Fruit fly (Drosophila melanogaster) whole organism, wandering third instar larva: Measurements from ENCODE around the gene bnb.

Source experiments
- Abd-B ChIP-seq: fragments of >200 bp; optimal IDR thresholded peaks from 2 replicates; lab custom pipeline; 2017; ENCODE audit warnings: missing biosample characterization, missing genetic modification characterization
- CG32264 ChIP-seq: fragments of 200-800 bp; sonication (Bioruptor generic); optimal IDR thresholded peaks from 2 replicates; lab custom pipeline; 2016; ENCODE audit warnings: missing biosample characterization, missing genetic modification characterization
- CG9705 ChIP-seq: fragments of 200-800 bp; sonication (Bioruptor generic); optimal IDR thresholded peaks from 2 replicates; lab custom pipeline; 2018; ENCODE audit warnings: missing biosample characterization, mild to moderate bottlenecking, missing genetic modification characterization
- CrebA ChIP-seq: fragments of 200-800 bp; sonication (Bioruptor generic); optimal IDR thresholded peaks from 2 replicates; lab custom pipeline; 2016; ENCODE audit warnings: missing biosample characterization, mild to moderate bottlenecking, missing genetic modification characterization, borderline replicate concordance
- Dfd ChIP-seq: fragments of >200 bp; optimal IDR thresholded peaks from 2 replicates; lab custom pipeline; 2017; ENCODE audit warnings: missing biosample characterization, missing genetic modification characterization
- Dif ChIP-seq: fragments of 200-275, 200-300 bp; sonication (Bioruptor generic); optimal IDR thresholded peaks from 2 replicates; lab custom pipeline; 2018; ENCODE audit warnings: missing biosample characterization, missing genetic modification characterization; ENCODE audit not compliant: partially characterized antibody
- HLH106 ChIP-seq: fragments of 200-800 bp; optimal IDR thresholded peaks from 3 replicates; lab custom pipeline; 2019; ENCODE audit warnings: missing biosample characterization, mild to moderate bottlenecking, missing genetic modification characterization, moderate library complexity
- Hnf4 ChIP-seq: fragments of 200-800 bp; sonication (Bioruptor generic); optimal IDR thresholded peaks from 2 replicates; lab custom pipeline; 2016; ENCODE audit warnings: missing biosample characterization, mild to moderate bottlenecking, missing genetic modification characterization
- Hr78 ChIP-seq: fragments of >200 bp; optimal IDR thresholded peaks from 2 replicates; lab custom pipeline; 2017; ENCODE audit warnings: missing biosample characterization, missing genetic modification characterization
- Hr83 ChIP-seq: fragments of 200-300 bp; sonication (Bioruptor generic); optimal IDR thresholded peaks from 2 replicates; lab custom pipeline; 2016; ENCODE audit warnings: missing biosample characterization, mild to moderate bottlenecking, missing genetic modification characterization, moderate library complexity; ENCODE audit not compliant: poor library complexity, severe bottlenecking
- Jra ChIP-seq: sonication (Bioruptor generic); optimal IDR thresholded peaks from 2 replicates; lab custom pipeline; 2016; ENCODE audit warnings: missing biosample characterization, missing genetic modification characterization
- Mio ChIP-seq: sonication (Bioruptor generic); optimal IDR thresholded peaks from 2 replicates; lab custom pipeline; 2016; ENCODE audit warnings: missing biosample characterization, missing genetic modification characterization
- Myc ChIP-seq: fragments of >200 bp; optimal IDR thresholded peaks from 2 replicates; lab custom pipeline; 2017
- N ChIP-seq: fragments of >200 bp; optimal IDR thresholded peaks from 2 replicates; lab custom pipeline; 2018; ENCODE audit warnings: missing biosample characterization, missing external identifiers, missing genetic modification characterization
- OdsH ChIP-seq: fragments of 200-800 bp; sonication (Bioruptor generic); optimal IDR thresholded peaks from 2 replicates; lab custom pipeline; 2016; ENCODE audit warnings: missing biosample characterization, mild to moderate bottlenecking, missing genetic modification characterization
- Rel ChIP-seq, 2 experiments: fragments of 200-800 bp; sonication (Bioruptor generic) in 1 of 2; optimal IDR thresholded peaks; 2 replicates in 1 of 2; 3 replicates in 1 of 2; lab custom pipeline; 2016 to 2019; ENCODE audit warnings: mild to moderate bottlenecking in 2 of 2, missing biosample characterization in 2 of 2, missing genetic modification characterization in 2 of 2, moderate library complexity in 1 of 2
- Sp1 ChIP-seq: fragments of 200-800 bp; sonication (Bioruptor generic); optimal IDR thresholded peaks from 3 replicates; lab custom pipeline; 2019; ENCODE audit warnings: missing biosample characterization, mild to moderate bottlenecking, missing genetic modification characterization, moderate library complexity
- Vsx2 ChIP-seq: fragments of 200-300, 225-300 bp; sonication (Bioruptor generic); optimal IDR thresholded peaks from 2 replicates; lab custom pipeline; 2018; ENCODE audit warnings: missing biosample characterization, missing genetic modification characterization; ENCODE audit not compliant: partially characterized antibody
- br ChIP-seq: fragments of 200-800 bp; sonication (Bioruptor generic); optimal IDR thresholded peaks from 2 replicates; lab custom pipeline; 2016; ENCODE audit warnings: missing biosample characterization, missing genetic modification characterization
- brk ChIP-seq: fragments of 200-800 bp; sonication (Bioruptor generic); optimal IDR thresholded peaks from 2 replicates; lab custom pipeline; 2016; ENCODE audit warnings: missing biosample characterization, mild to moderate bottlenecking, missing genetic modification characterization
- dl ChIP-seq, 2 experiments: fragments of 175-275, 200-275 bp in 1 of 2; fragments of 200-275 bp in 1 of 2; sonication (Bioruptor generic); optimal IDR thresholded peaks; lab custom pipeline; 2018; ENCODE audit warnings: mild to moderate bottlenecking in 2 of 2, missing biosample characterization in 2 of 2, missing genetic modification characterization in 2 of 2, moderate library complexity in 2 of 2; ENCODE audit not compliant: partially characterized antibody in 2 of 2, insufficient read depth in 1 of 2
- dmrt93B ChIP-seq: fragments of 200-800 bp; sonication (Bioruptor generic); optimal IDR thresholded peaks from 2 replicates; lab custom pipeline; 2018; ENCODE audit warnings: missing biosample characterization, mild to moderate bottlenecking, missing genetic modification characterization
- dsf ChIP-seq: sonication (Bioruptor generic); optimal IDR thresholded peaks from 2 replicates; lab custom pipeline; 2016; ENCODE audit warnings: missing biosample characterization, missing genetic modification characterization, borderline replicate concordance
- foxo ChIP-seq, 2 experiments: fragments of 200-800 bp; sonication (Bioruptor generic); optimal IDR thresholded peaks; 2 replicates in 1 of 2; 3 replicates in 1 of 2; lab custom pipeline; 2016 to 2017; ENCODE audit warnings: missing biosample characterization in 2 of 2, missing genetic modification characterization in 2 of 2
- fru ChIP-seq: fragments of 200-800 bp; sonication (Bioruptor generic); optimal IDR thresholded peaks from 3 replicates; lab custom pipeline; 2016; ENCODE audit warnings: missing biosample characterization, mild to moderate bottlenecking, missing genetic modification characterization
- h ChIP-seq: fragments of 200-800 bp; sonication (Bioruptor generic); optimal IDR thresholded peaks from 3 replicates; lab custom pipeline; 2016; ENCODE audit warnings: missing biosample characterization, mild to moderate bottlenecking, missing genetic modification characterization
- jim ChIP-seq: fragments of 175-275, 200-325 bp; sonication (Bioruptor generic); optimal IDR thresholded peaks from 2 replicates; lab custom pipeline; 2016; ENCODE audit warnings: missing biosample characterization, mild to moderate bottlenecking, missing genetic modification characterization
- lola ChIP-seq: fragments of >200 bp; optimal IDR thresholded peaks from 2 replicates; lab custom pipeline; 2017; ENCODE audit warnings: missing biosample characterization, missing genetic modification characterization
- pan ChIP-seq: fragments of >200 bp; optimal IDR thresholded peaks from 2 replicates; lab custom pipeline; 2017
- psq ChIP-seq: fragments of 200-800 bp; sonication (Bioruptor generic); optimal IDR thresholded peaks from 3 replicates; lab custom pipeline; 2017; ENCODE audit warnings: missing biosample characterization, mild to moderate bottlenecking, missing genetic modification characterization, moderate library complexity
- rgr ChIP-seq: fragments of 200-800 bp; sonication (Bioruptor generic); optimal IDR thresholded peaks from 3 replicates; lab custom pipeline; 2016; ENCODE audit warnings: missing biosample characterization, mild to moderate bottlenecking, missing genetic modification characterization
- sage ChIP-seq: fragments of 200-800 bp; sonication (Bioruptor generic); optimal IDR thresholded peaks from 2 replicates; lab custom pipeline; 2016; ENCODE audit warnings: missing biosample characterization, mild to moderate bottlenecking, missing genetic modification characterization
- sv ChIP-seq: fragments of 200-800 bp; sonication (Bioruptor generic); optimal IDR thresholded peaks from 3 replicates; lab custom pipeline; 2016; ENCODE audit warnings: missing biosample characterization, missing genetic modification characterization
- tai ChIP-seq: sonication (Bioruptor generic); optimal IDR thresholded peaks from 2 replicates; lab custom pipeline; 2016; ENCODE audit warnings: missing biosample characterization, missing genetic modification characterization
- usp ChIP-seq: fragments of >200 bp; optimal IDR thresholded peaks from 2 replicates; lab custom pipeline; 2017; ENCODE audit warnings: missing biosample characterization, missing genetic modification characterization
- woc ChIP-seq: sonication (Bioruptor generic); optimal IDR thresholded peaks from 2 replicates; lab custom pipeline; 2016; ENCODE audit warnings: missing biosample characterization, mild to moderate bottlenecking, missing genetic modification characterization

Gene bnb

DNA sequence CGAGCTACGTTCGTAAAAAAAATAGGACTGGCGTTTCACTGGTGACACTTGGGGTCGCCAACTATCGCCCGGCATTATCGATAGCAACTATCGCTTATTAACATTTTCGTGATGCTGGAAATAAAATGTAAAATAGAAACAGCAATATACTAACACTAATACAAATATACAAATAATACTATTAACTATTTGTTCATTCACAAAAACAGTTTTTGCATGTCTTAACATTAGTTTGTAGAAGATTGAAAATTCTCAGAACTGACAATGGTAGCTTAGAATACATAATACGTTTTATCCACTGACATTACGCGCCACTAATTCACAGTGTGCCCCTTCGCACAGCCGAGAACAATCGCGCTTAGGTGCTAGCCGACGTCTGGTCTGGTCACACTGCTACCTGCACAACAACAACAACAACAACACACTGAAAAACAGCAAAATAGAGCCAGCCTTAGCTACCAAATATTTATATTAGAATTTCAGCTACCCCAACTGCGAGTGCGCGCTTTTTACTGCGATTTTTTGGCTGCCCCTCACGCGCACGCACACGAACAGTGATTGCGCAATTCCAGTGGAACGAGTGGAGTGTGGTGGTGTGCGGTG, 9.2 kb downstream of the bnb start, which contains the start of the genes CG6961 and S6KL:
Gene CG6961, minus strand, starts transcription at position 68 of the 603 bp plus-strand sequence.
Gene S6KL, plus strand, starts transcription at position 322 of the 603 bp plus-strand sequence.
- TF ChIP-seq Hr78 (GFP tag; lab: Kevin White, UChicago) (peak; percentile 67), Abd-B (peak; percentile 39), tai (GFP tag; lab: Kevin White, UChicago) (no peak), dmrt93B (GFP tag; lab: Kevin White, UChicago) (no peak), fru (GFP tag; lab: Kevin White, UChicago) (no peak), brk (GFP tag; lab: Kevin White, UChicago) (no peak), Rel (GFP tag; optimal IDR thresholded peaks at IDR 0.05; lab: Kevin White, UChicago) (no peak), Rel (tag; optimal IDR thresholded peaks at IDR 0.05; lab: Kevin White, UChicago) (peak; percentile 14), sage (GFP tag; lab: Kevin White, UChicago) (no peak), N (GFP tag; lab: Kevin White, UChicago) (peak; percentile 95), foxo (GFP tag; optimal IDR thresholded peaks at IDR 0.05; lab: Kevin White, UChicago) (no peak), Mio (GFP tag; lab: Kevin White, UChicago) (no peak), jim (GFP tag; lab: Kevin White, UChicago) (no peak), h (GFP tag; lab: Kevin White, UChicago) (peak; percentile 10), Vsx2 (GFP tag; lab: Kevin White, UChicago) (no peak), woc (GFP tag; lab: Kevin White, UChicago) (peak; percentile 10), CG9705 (GFP tag; lab: Kevin White, UChicago) (no peak), CG32264 (GFP tag; lab: Kevin White, UChicago) (no peak), HLH106 (tag; lab: Kevin White, UChicago) (peak; percentile 7), pan (no peak), dl (GFP tag; optimal IDR thresholded peaks at IDR 0.05; lab: Kevin White, UChicago; ENCODE audit: insufficient read depth in 1 of 2, partially characterized antibody in 2 of 2) (no peak)

DNA sequence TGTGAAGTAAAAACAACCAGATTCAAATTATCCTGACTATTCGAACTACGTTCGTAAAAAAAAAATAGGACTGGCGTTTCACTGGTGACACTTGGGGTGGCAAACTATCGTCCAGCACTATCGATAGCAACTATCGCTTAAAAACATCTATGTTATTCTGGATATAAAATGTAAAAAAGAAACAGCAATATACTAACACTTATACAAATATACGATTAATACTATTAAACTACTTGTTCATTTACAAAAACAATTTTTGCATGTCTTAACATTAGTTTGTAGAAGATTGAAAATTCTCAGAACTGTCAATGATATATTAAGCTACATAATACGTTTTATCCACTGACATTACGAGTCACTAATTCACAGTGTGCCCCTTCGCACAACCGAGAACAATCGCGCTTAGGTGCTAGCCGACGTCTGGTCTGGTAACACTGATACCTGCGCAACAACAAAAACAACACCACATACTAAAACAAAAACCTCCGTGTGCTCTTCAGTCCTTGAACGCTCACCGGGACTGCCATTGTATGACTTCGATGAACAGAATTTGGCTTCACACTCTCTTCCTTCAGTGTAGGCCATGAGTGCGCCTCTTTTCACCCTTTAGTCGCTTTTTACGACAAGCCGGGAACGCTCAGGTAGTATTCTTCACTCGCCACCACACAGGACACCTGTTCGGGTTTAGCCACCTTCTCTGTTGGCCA, 13.9 kb downstream of the bnb start, which contains the start of gene CG18259:
Gene CG18259, minus strand, starts transcription at position 78 of the 707 bp plus-strand sequence.
- TF ChIP-seq foxo (GFP tag; optimal IDR thresholded peaks at IDR 0.05; lab: Kevin White, UChicago) (peak in 1 of 2 experiments; percentile 5), OdsH (GFP tag; lab: Kevin White, UChicago) (no peak), woc (GFP tag; lab: Kevin White, UChicago) (peak; percentile 63), HLH106 (tag; lab: Kevin White, UChicago) (peak; percentile 26), dmrt93B (GFP tag; lab: Kevin White, UChicago) (no peak), dsf (GFP tag; lab: Kevin White, UChicago) (no peak), pan (no peak), Rel (GFP tag; optimal IDR thresholded peaks at IDR 0.05; lab: Kevin White, UChicago) (no peak), Rel (tag; optimal IDR thresholded peaks at IDR 0.05; lab: Kevin White, UChicago) (no peak), CG9705 (GFP tag; lab: Kevin White, UChicago) (peak; percentile 18), sv (no peak), sage (GFP tag; lab: Kevin White, UChicago) (no peak), Vsx2 (GFP tag; lab: Kevin White, UChicago) (no peak), Hr83 (no peak), Hnf4 (GFP tag; lab: Kevin White, UChicago) (peak; percentile 21), Sp1 (GFP tag; lab: Kevin White, UChicago) (peak; percentile 17), Hr78 (GFP tag; lab: Kevin White, UChicago) (no peak), h (GFP tag; lab: Kevin White, UChicago) (peak; percentile 19), Dfd (no peak), rgr (GFP tag; lab: Kevin White, UChicago) (no peak), Myc (lab: Kevin White, UChicago) (peak; percentile 1), usp (GFP tag; lab: Kevin White, UChicago) (no peak), Jra (no peak), tai (GFP tag; lab: Kevin White, UChicago) (no peak), br (no peak), N (GFP tag; lab: Kevin White, UChicago) (peak; percentile 83), lola (GFP tag; lab: Kevin White, UChicago) (no peak), CG32264 (GFP tag; lab: Kevin White, UChicago) (no peak), Dif (GFP tag; lab: Kevin White, UChicago) (no peak), dl (GFP tag; optimal IDR thresholded peaks at IDR 0.05; lab: Kevin White, UChicago; ENCODE audit: insufficient read depth in 1 of 2, partially characterized antibody in 2 of 2) (no peak), Abd-B (no peak), jim (GFP tag; lab: Kevin White, UChicago) (no peak), fru (GFP tag; lab: Kevin White, UChicago) (no peak), CrebA (GFP tag; lab: Kevin White, UChicago) (no peak), psq (GFP tag; lab: Kevin White, UChicago) (no peak)
- TF ChIP-seq, all 38 proteins: peak for 9
